Fruit fly (Drosophila melanogaster) whole organism, embryonic: Measurements from ENCODE around the gene CG1428.

ENCODE experiments used
- Atf3 ChIP-seq: fragments of 200-800 bp; sonication (Bioruptor generic); optimal IDR thresholded peaks from 3 replicates; lab custom pipeline; 2016; ENCODE audit warnings: missing biosample characterization, missing genetic modification characterization
- B-H2 ChIP-seq: fragments of 200-800 bp; sonication (Bioruptor generic); optimal IDR thresholded peaks from 2 replicates; lab custom pipeline; 2018; ENCODE audit warnings: missing biosample characterization, mild to moderate bottlenecking, missing genetic modification characterization
- Bdp1 ChIP-seq: fragments of 200-800 bp; sonication (Bioruptor generic); optimal IDR thresholded peaks from 3 replicates; lab custom pipeline; 2016; ENCODE audit warnings: missing biosample characterization, missing genetic modification characterization
- Bteb2 ChIP-seq: fragments of 200-800 bp; sonication (Bioruptor generic); optimal IDR thresholded peaks from 2 replicates; lab custom pipeline; 2016; ENCODE audit warnings: missing biosample characterization, missing genetic modification characterization
- CG10431 ChIP-seq: fragments of 200-800 bp; sonication (Bioruptor generic); optimal IDR thresholded peaks from 3 replicates; lab custom pipeline; 2018; ENCODE audit warnings: missing biosample characterization, mild to moderate bottlenecking, missing genetic modification characterization
- CG14710 ChIP-seq: fragments of 200-800 bp; sonication (Bioruptor generic); optimal IDR thresholded peaks from 3 replicates; lab custom pipeline; 2019; ENCODE audit warnings: missing biosample characterization, mild to moderate bottlenecking, missing genetic modification characterization, moderate library complexity
- CG16779 ChIP-seq: fragments of 200-800 bp; sonication (Bioruptor generic); IDR thresholded peaks from 2 replicates; pipeline ENCODE4 v1.3.6; 2022; ENCODE audit warnings: missing biosample characterization, missing genetic modification characterization
- CG17802 ChIP-seq: fragments of 200-800 bp; sonication (Bioruptor generic); optimal IDR thresholded peaks from 2 replicates; lab custom pipeline; 2018; ENCODE audit warnings: missing biosample characterization, mild to moderate bottlenecking, missing genetic modification characterization, moderate library complexity
- CG17829 ChIP-seq: fragments of 200-800 bp; optimal IDR thresholded peaks from 2 replicates; lab custom pipeline; 2019; ENCODE audit warnings: missing biosample characterization, mild to moderate bottlenecking, missing genetic modification characterization, moderate library complexity
- CG1792 ChIP-seq: fragments of 200-800 bp; sonication (Bioruptor generic); optimal IDR thresholded peaks from 2 replicates; lab custom pipeline; 2016; ENCODE audit warnings: missing biosample characterization, missing genetic modification characterization
- CG30020 ChIP-seq: fragments of 200-800 bp; optimal IDR thresholded peaks from 2 replicates; lab custom pipeline; 2019; ENCODE audit warnings: missing biosample characterization, mild to moderate bottlenecking, missing genetic modification characterization, moderate library complexity
- CG30403 ChIP-seq: fragments of 200-800 bp; sonication (Bioruptor generic); optimal IDR thresholded peaks from 3 replicates; lab custom pipeline; 2016; ENCODE audit warnings: missing biosample characterization, missing genetic modification characterization
- CG3163 ChIP-seq: fragments of 200-800 bp; sonication (Bioruptor generic); optimal IDR thresholded peaks from 3 replicates; lab custom pipeline; 2016; ENCODE audit warnings: missing biosample characterization, missing genetic modification characterization
- CG32772 ChIP-seq: fragments of 200-800 bp; sonication (Bioruptor generic); IDR thresholded peaks from 2 replicates; pipeline ENCODE4 v1.3.6; 2022; ENCODE audit warnings: missing biosample characterization, missing genetic modification characterization
- CG34422 ChIP-seq: fragments of 200-800 bp; sonication (Bioruptor generic); IDR thresholded peaks from 3 replicates; pipeline ENCODE4 v1.3.6; 2022; ENCODE audit warnings: missing biosample characterization, missing genetic modification characterization
- CG4404 ChIP-seq: fragments of 200-800 bp; sonication (Bioruptor generic); IDR thresholded peaks from 2 replicates; pipeline ENCODE4 v1.3.6; 2022; ENCODE audit warnings: missing biosample characterization, missing genetic modification characterization
- CG4707 ChIP-seq: fragments of 200-800 bp; sonication (Bioruptor generic); optimal IDR thresholded peaks from 2 replicates; lab custom pipeline; 2018; ENCODE audit warnings: missing biosample characterization, mild to moderate bottlenecking, missing genetic modification characterization, moderate library complexity
- CG4730 ChIP-seq: fragments of 200-800 bp; sonication (Bioruptor generic); IDR thresholded peaks from 2 replicates; pipeline ENCODE4 v1.3.6; 2022; ENCODE audit warnings: missing biosample characterization, missing genetic modification characterization
- CG6765 ChIP-seq: fragments of 200-800 bp; sonication (Bioruptor generic); optimal IDR thresholded peaks from 3 replicates; lab custom pipeline; 2017; ENCODE audit warnings: missing biosample characterization, mild to moderate bottlenecking, missing genetic modification characterization
- CG8944 ChIP-seq: fragments of 200-800 bp; sonication (Bioruptor generic); optimal IDR thresholded peaks from 3 replicates; lab custom pipeline; 2016; ENCODE audit warnings: missing biosample characterization, missing genetic modification characterization
- CG9817 ChIP-seq: fragments of 200-800 bp; sonication (Bioruptor generic); optimal IDR thresholded peaks from 2 replicates; lab custom pipeline; 2018; ENCODE audit warnings: missing biosample characterization, mild to moderate bottlenecking, missing genetic modification characterization, moderate library complexity
- CG9876 ChIP-seq: fragments of 200-800 bp; sonication (Bioruptor generic); optimal IDR thresholded peaks from 2 replicates; lab custom pipeline; 2016; ENCODE audit warnings: missing biosample characterization, missing genetic modification characterization
- Dbx ChIP-seq: fragments of 200-800 bp; sonication (Bioruptor generic); IDR thresholded peaks from 3 replicates; pipeline ENCODE4 v1.3.6; 2022; ENCODE audit warnings: missing biosample characterization, missing genetic modification characterization
- Fer1 ChIP-seq: fragments of 200-800 bp; sonication (Bioruptor generic); optimal IDR thresholded peaks from 2 replicates; lab custom pipeline; 2017; ENCODE audit warnings: missing biosample characterization, mild to moderate bottlenecking, missing genetic modification characterization
- Fer2 ChIP-seq: fragments of 200-800 bp; sonication (Bioruptor generic); optimal IDR thresholded peaks from 2 replicates; lab custom pipeline; 2018; ENCODE audit warnings: missing biosample characterization, mild to moderate bottlenecking, missing genetic modification characterization, moderate library complexity
- HLH54F ChIP-seq: fragments of 200-800 bp; sonication (Bioruptor generic); optimal IDR thresholded peaks from 3 replicates; lab custom pipeline; 2016; ENCODE audit warnings: missing biosample characterization, missing genetic modification characterization
- HmgD ChIP-seq: fragments of 200-800 bp; sonication (Bioruptor generic); optimal IDR thresholded peaks from 3 replicates; lab custom pipeline; 2016; ENCODE audit warnings: missing biosample characterization, missing genetic modification characterization
- Jarid2 ChIP-seq: fragments of 200-800 bp; sonication (Bioruptor generic); optimal IDR thresholded peaks from 3 replicates; lab custom pipeline; 2017; ENCODE audit warnings: mild to moderate bottlenecking, missing biosample characterization, missing genetic modification reagents, missing genetic modification characterization
- Kr ChIP-seq: fragments of 200-800 bp; sonication (Bioruptor generic); optimal IDR thresholded peaks from 2 replicates; lab custom pipeline; 2017; ENCODE audit warnings: missing biosample characterization, mild to moderate bottlenecking, missing genetic modification characterization
- Lpt ChIP-seq: fragments of >200 bp; optimal IDR thresholded peaks from 2 replicates; lab custom pipeline; 2018; ENCODE audit warnings: missing biosample characterization, missing genetic modification characterization
- NFAT ChIP-seq: fragments of 200-800 bp; sonication (Bioruptor generic); IDR thresholded peaks from 2 replicates; pipeline ENCODE4 v1.3.6; 2022; ENCODE audit warnings: missing biosample characterization, missing genetic modification characterization
- NK7.1 ChIP-seq: fragments of 200-800 bp; sonication (Bioruptor generic); optimal IDR thresholded peaks from 3 replicates; lab custom pipeline; 2016; ENCODE audit warnings: missing biosample characterization, missing genetic modification characterization
- Sin3A ChIP-seq: fragments of >200 bp; optimal IDR thresholded peaks from 2 replicates; lab custom pipeline; 2018
- bcd ChIP-seq: fragments of 200-800 bp; sonication (Bioruptor generic); optimal IDR thresholded peaks from 2 replicates; lab custom pipeline; 2017; ENCODE audit warnings: missing biosample characterization, mild to moderate bottlenecking, missing genetic modification characterization
- chn ChIP-seq: fragments of 200-800 bp; sonication (Bioruptor generic); optimal IDR thresholded peaks from 2 replicates; lab custom pipeline; 2016; ENCODE audit warnings: missing biosample characterization, missing genetic modification characterization
- dm ChIP-seq: fragments of 200-800 bp; sonication (Bioruptor generic); optimal IDR thresholded peaks from 3 replicates; lab custom pipeline; 2016; ENCODE audit warnings: missing biosample characterization, missing genetic modification characterization
- dmrt99B ChIP-seq: fragments of 200-800 bp; sonication (Bioruptor generic); optimal IDR thresholded peaks from 2 replicates; lab custom pipeline; 2018; ENCODE audit warnings: missing biosample characterization, mild to moderate bottlenecking, missing genetic modification characterization, moderate library complexity
- exex ChIP-seq: fragments of 200-800 bp; sonication (Bioruptor generic); optimal IDR thresholded peaks from 4 replicates; lab custom pipeline; 2018; ENCODE audit warnings: missing biosample characterization, mild to moderate bottlenecking, missing genetic modification characterization, moderate library complexity
- fu2 ChIP-seq: fragments of 200-800 bp; sonication (Bioruptor generic); optimal IDR thresholded peaks from 2 replicates; lab custom pipeline; 2016; ENCODE audit warnings: missing biosample characterization, missing genetic modification characterization
- gsb ChIP-seq: fragments of 200-800 bp; sonication (Bioruptor generic); IDR thresholded peaks from 2 replicates; pipeline ENCODE4 v1.3.6; 2022; ENCODE audit warnings: missing biosample characterization, missing genetic modification characterization
- p53 ChIP-seq: fragments of 200-800 bp; sonication (Bioruptor generic); optimal IDR thresholded peaks from 2 replicates; lab custom pipeline; 2016; ENCODE audit warnings: missing biosample characterization, missing genetic modification characterization
- pfk ChIP-seq: fragments of 200-800 bp; sonication (Bioruptor generic); optimal IDR thresholded peaks from 2 replicates; lab custom pipeline; 2018; ENCODE audit warnings: missing biosample characterization, mild to moderate bottlenecking, missing genetic modification characterization, moderate library complexity
- pho ChIP-seq: fragments of 200-800 bp; sonication (Bioruptor generic); optimal IDR thresholded peaks from 2 replicates; lab custom pipeline; 2016; ENCODE audit warnings: missing biosample characterization, missing genetic modification characterization
- pnt ChIP-seq: fragments of 200-800 bp; sonication (Bioruptor generic); optimal IDR thresholded peaks from 3 replicates; lab custom pipeline; 2016; ENCODE audit warnings: missing biosample characterization, missing genetic modification characterization
- pros ChIP-seq: fragments of 200-800 bp; sonication (Bioruptor generic); optimal IDR thresholded peaks from 3 replicates; lab custom pipeline; 2019; ENCODE audit warnings: missing biosample characterization, mild to moderate bottlenecking, missing genetic modification characterization, moderate library complexity
- seq ChIP-seq: fragments of 200-800 bp; sonication (Bioruptor generic); IDR thresholded peaks from 2 replicates; pipeline ENCODE4 v1.3.6; 2022; ENCODE audit warnings: missing biosample characterization, missing genetic modification characterization
- sqz ChIP-seq: fragments of 200-800 bp; sonication (Bioruptor generic); optimal IDR thresholded peaks from 3 replicates; lab custom pipeline; 2018; ENCODE audit warnings: missing biosample characterization, mild to moderate bottlenecking, missing genetic modification characterization
- tio ChIP-seq: fragments of 200-800 bp; sonication (Bioruptor generic); optimal IDR thresholded peaks from 2 replicates; lab custom pipeline; 2017; ENCODE audit warnings: missing biosample characterization, missing genetic modification characterization, inconsistent platforms
- zen ChIP-seq: fragments of 200-800 bp; sonication (Bioruptor generic); optimal IDR thresholded peaks from 3 replicates; lab custom pipeline; 2018; ENCODE audit warnings: missing biosample characterization, mild to moderate bottlenecking, missing genetic modification characterization, moderate library complexity
- zf30C ChIP-seq: fragments of 200-800 bp; sonication (Bioruptor generic); optimal IDR thresholded peaks from 3 replicates; lab custom pipeline; 2018; ENCODE audit warnings: missing biosample characterization, mild to moderate bottlenecking, missing genetic modification characterization

The CG1428 gene

DNA sequence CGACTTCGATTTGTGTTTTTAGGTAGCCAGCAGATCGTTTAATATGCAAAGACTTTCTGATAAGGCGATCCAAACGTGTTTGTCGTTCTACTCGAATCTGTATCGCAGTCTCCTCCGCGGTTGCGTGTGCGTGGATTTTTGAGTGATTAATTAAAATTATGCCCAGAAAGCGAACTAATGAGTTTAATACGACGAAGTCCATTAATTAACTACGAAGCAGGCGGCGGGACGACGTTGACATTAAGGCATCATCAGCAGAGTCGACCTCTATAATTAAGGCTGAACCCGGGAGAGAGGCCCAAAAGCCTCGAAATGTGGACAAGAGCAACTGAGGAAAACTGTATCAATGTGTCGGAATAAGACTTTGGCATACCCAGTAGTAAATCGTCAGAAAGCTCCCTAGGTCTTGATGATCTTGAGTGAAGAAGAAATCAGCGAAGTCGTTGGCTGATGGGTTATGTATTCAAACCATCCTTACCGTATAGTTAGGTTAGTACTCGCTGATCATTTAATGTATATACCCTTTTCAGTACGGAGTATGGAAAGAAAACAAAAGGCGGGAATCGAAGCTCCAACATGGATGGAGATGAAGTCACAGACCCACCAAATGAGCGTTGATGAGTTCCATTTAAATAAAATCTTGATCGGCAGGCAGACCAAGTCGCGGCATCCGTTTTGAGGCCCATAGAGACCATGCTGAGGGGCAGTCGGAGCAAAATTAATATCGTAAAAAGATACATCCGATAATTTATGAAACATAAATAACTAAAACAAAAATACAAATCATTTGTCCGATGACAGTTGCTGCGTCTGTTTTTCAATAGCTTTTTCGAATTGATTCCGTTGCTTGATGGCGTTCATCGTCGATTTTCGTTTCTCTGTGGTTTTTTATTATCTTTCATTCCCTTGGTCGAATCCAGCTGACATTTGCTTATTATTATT is 38.8 kb upstream of the CG1428 start (continued):
- TF ChIP-seq CG17829 (tag; lab: Kevin White, UChicago) (peak; percentile 96), CG30403 (GFP tag; lab: Kevin White, UChicago) (peak; percentile 91), dmrt99B (tag; lab: Kevin White, UChicago) (peak; percentile 96), Fer1 (GFP tag; lab: Kevin White, UChicago) (peak; percentile 78), seq (GFP tag; lab: Robert Waterston, UW) (peak; percentile 78), Bteb2 (GFP tag; lab: Kevin White, UChicago) (peak; percentile 77), B-H2 (GFP tag; lab: Kevin White, UChicago) (no peak), Fer2 (tag; lab: Kevin White, UChicago) (peak; percentile 44), CG4730 (peak; percentile 88), CG4404 (GFP tag; lab: Robert Waterston, UW) (peak; percentile 81), pfk (GFP tag; lab: Kevin White, UChicago) (no peak), NK7.1 (peak; percentile 88), CG32772 (GFP tag; lab: Robert Waterston, UW) (peak; percentile 90), p53 (GFP tag; lab: Kevin White, UChicago) (peak; percentile 78), CG1792 (GFP tag; lab: Kevin White, UChicago) (peak; percentile 82), CG8944 (GFP tag; lab: Kevin White, UChicago) (peak; percentile 93), CG34422 (GFP tag; lab: Robert Waterston, UW) (peak; percentile 90), CG6765 (GFP tag; lab: Kevin White, UChicago) (peak; percentile 37), CG9817 (tag; lab: Kevin White, UChicago) (peak; percentile 84), Kr (GFP tag; lab: Kevin White, UChicago) (no peak), CG30020 (tag; lab: Kevin White, UChicago) (peak; percentile 62), NFAT (GFP tag; lab: Robert Waterston, UW) (peak; percentile 88), CG9876 (GFP tag; lab: Kevin White, UChicago) (peak; percentile 85), Atf3 (GFP tag; lab: Kevin White, UChicago) (peak; percentile 92), dm (peak; percentile 84), CG16779 (GFP tag; lab: Robert Waterston, UW) (peak; percentile 87), sqz (peak; percentile 71), gsb (GFP tag; lab: Robert Waterston, UW) (peak; percentile 77), pho (GFP tag; lab: Kevin White, UChicago) (peak; percentile 85), Bdp1 (GFP tag; lab: Kevin White, UChicago) (peak; percentile 84), zen (tag; lab: Kevin White, UChicago) (peak; percentile 85), CG4707 (GFP tag; lab: Kevin White, UChicago) (peak; percentile 85), Dbx (peak; percentile 84), HmgD (GFP tag; lab: Kevin White, UChicago) (peak; percentile 41), bcd (peak; percentile 90), fu2 (GFP tag; lab: Kevin White, UChicago) (peak; percentile 85), CG10431 (GFP tag; lab: Kevin White, UChicago) (peak; percentile 72), CG17802 (tag; lab: Kevin White, UChicago) (peak; percentile 72), exex (tag; lab: Kevin White, UChicago) (peak; percentile 33), chn (GFP tag; lab: Kevin White, UChicago) (peak; percentile 94), Lpt (no peak), Sin3A (lab: Kevin White, UChicago) (no peak), zf30C (no peak), tio (GFP tag; lab: Kevin White, UChicago) (peak; percentile 81), CG3163 (GFP tag; lab: Kevin White, UChicago) (peak; percentile 76), HLH54F (GFP tag; lab: Kevin White, UChicago) (peak; percentile 89), pnt (peak; percentile 94), CG14710 (peak; percentile 91), Jarid2 (GFP tag; lab: Kevin White, UChicago) (peak; percentile 55), pros (GFP tag; lab: Kevin White, UChicago) (no peak)
